Fruit fly (Drosophila melanogaster): Measurements from ENCODE around the gene kud.

kud gene

DNA sequence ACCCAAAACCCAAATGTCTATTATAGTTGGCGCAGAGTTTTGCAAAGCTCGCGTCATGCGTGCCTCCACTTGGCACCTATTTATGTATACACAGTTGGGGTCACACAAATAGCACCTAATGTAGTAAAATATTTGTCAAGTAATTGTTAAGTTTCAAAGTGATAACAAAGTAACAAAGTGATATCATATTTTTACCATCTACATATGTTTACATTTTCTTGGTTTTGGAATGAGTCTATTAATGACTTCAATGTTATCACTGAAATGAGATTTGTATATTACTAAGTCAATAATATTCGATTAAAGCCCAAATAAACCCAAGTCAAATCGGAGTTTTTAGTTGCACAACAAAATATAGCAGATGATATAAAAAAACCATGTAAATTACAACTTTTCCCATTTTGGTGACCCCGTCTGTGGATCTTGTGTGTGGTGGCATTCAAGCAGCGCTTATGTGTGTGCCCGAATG is 27.7 kb upstream of the kud start (continued):
- TF ChIP-seq OdsH (GFP tag; optimal IDR thresholded peaks at IDR 0.05) (peak; percentile 79), CG6792 (GFP tag; optimal IDR thresholded peaks at IDR 0.05) (peak; percentile 70), CG34406 (GFP tag; optimal IDR thresholded peaks at IDR 0.05) (peak; percentile 65), dac (GFP tag; optimal IDR thresholded peaks at IDR 0.05) (peak; percentile 73), CG6276 (GFP tag; optimal IDR thresholded peaks at IDR 0.05) (peak; percentile 95), CG10631 (GFP tag; optimal IDR thresholded peaks at IDR 0.05) (peak; percentile 74), CG11902 (GFP tag; optimal IDR thresholded peaks at IDR 0.05) (peak; percentile 54), CG3032 (tag; optimal IDR thresholded peaks at IDR 0.05) (peak; percentile 56), Sox14 (GFP tag; optimal IDR thresholded peaks at IDR 0.05) (peak; percentile 70)

dm6 chr3L:16871630-16872029 is 26.8 kb upstream of the kud start:
- TF ChIP-seq eg (GFP tag; IDR thresholded peaks at IDR 0.05) (0 out of 3 replicates have a peak, but pooled peaks have one; percentile 7), fkh (GFP tag; optimal IDR thresholded peaks at IDR 0.05) (peak; percentile 54), CG8632 (GFP tag; optimal IDR thresholded peaks at IDR 0.05) (no peak), dsx (GFP tag; optimal IDR thresholded peaks at IDR 0.05; ENCODE audit: poor library complexity, severe bottlenecking) (no peak), CG1621 (tag; optimal IDR thresholded peaks at IDR 0.05) (no peak), Eip78C (GFP tag) (peak; percentile 13)

DNA sequence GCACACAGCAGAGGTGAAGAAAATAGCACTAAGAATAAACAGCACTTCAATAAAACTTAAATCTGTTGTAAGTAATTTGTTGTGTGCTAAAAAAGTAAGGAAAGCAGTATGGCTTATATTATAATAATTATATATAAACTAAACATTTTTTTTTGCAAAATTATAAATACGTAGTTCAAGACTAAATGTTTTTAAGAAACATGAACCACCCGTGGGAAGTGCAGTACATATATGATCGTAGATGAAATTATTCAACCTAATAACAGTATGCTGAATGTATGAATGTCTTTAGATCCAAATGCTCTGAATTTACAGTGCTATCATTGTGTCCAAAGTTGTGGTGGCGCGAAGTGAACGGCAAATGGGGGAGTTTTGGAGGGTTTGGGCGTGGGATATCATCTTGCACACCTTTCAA is 25.9 kb upstream of the kud start:
- TF ChIP-seq salr (GFP tag; optimal IDR thresholded peaks at IDR 0.05) (peak in 1 of 2 experiments; percentile 12), CG32006 (GFP tag; optimal IDR thresholded peaks at IDR 0.05) (peak; percentile 20), CG6276 (GFP tag; optimal IDR thresholded peaks at IDR 0.05) (peak; percentile 5), ss (GFP tag; optimal IDR thresholded peaks at IDR 0.05) (no peak)

- no peak for TF ChIP-seq CG16779 (tag; optimal IDR thresholded peaks at IDR 0.05)
- TF ChIP-seq Eip93F (GFP tag; optimal IDR thresholded peaks at IDR 0.05), result no peak
- TF ChIP-seq Ets96B (tag; optimal IDR thresholded peaks at IDR 0.05), result no peak
- no peak for TF ChIP-seq Sox102F (GFP tag; optimal IDR thresholded peaks at IDR 0.05)
- no peak for TF ChIP-seq Gug (GFP tag; IDR thresholded peaks at IDR 0.05)
- no peak for TF ChIP-seq fd85E (GFP tag; optimal IDR thresholded peaks at IDR 0.05)
- no peak for TF ChIP-seq dac (GFP tag; optimal IDR thresholded peaks at IDR 0.05)
- no peak for TF ChIP-seq CG3032 (tag; optimal IDR thresholded peaks at IDR 0.05)
- peak; percentile 77 for TF ChIP-seq vri (GFP tag; optimal IDR thresholded peaks at IDR 0.05)
These were observed 22.4 kb upstream of the kud start for dm6 chr3L:16867190-16867589.

DNA sequence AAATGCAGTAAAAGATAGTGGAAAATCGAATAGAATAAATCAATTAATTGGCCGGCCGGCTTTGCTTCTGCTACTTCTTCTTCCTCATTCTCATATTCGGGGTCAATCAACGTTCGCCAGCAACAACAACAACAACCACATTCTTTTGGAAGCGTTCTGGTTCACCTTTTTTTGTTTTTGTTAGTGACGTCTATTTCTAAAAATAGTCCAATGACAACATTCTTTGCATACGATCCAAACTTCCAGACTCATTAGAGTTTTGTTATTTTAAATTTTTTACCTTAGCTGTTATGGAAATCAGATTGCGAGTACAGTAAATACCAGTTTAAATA is 21.0 kb upstream of the kud start:
- no peak for TF ChIP-seq dac (GFP tag; optimal IDR thresholded peaks at IDR 0.05)
- no peak for TF ChIP-seq Eip75B (GFP tag; optimal IDR thresholded peaks at IDR 0.05)
- no peak for TF ChIP-seq CG11762 (GFP tag; optimal IDR thresholded peaks at IDR 0.05; ENCODE audit: insufficient read depth)

DNA sequence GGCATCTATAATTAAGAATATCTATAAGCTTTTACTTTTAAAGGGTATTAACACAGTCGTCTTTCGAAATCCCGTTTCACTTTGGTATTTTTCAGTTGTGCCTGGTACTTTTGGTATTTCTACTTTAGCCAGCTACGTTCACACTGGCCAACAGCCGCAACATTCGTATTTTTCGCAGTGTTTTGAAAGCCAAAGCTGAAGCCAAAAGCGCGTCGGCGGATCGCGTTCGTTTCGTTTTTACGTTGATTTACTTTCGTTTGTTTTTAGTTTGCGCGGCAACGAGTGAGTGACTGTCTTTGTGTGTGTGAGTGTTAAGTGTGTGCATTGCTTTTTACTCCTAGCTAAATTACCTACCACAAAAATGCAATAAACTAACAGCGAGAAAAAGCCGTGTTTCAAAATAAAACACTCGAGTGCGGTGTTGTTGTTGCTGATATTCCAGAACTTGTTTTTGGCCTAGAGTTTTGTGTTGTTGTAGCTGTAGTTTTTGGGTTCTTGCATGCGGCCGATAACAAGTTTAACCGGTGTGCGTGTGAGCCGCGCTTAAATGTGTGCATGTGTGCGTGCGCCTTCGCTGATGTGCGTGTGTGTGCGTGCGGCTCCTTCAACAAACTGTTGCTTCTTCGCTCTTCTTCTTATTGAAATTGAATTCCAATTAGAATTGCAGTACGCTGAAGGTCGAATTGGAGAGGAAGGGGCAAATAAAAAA is 20.5 kb upstream of the kud start, which contains the start of gene Lmpt:
Gene Lmpt (plus strand): TSS at position 173 of the 709 bp plus-strand sequence.
- TF ChIP-seq esn (GFP tag; optimal IDR thresholded peaks at IDR 0.05) (peak; percentile 30), dsx (GFP tag; optimal IDR thresholded peaks at IDR 0.05; ENCODE audit: poor library complexity, severe bottlenecking) (peak; percentile 37), CG15336 (GFP tag; IDR thresholded peaks at IDR 0.05) (0 out of 2 replicates have a peak, but pooled peaks have one; percentile 33), CG16779 (tag; optimal IDR thresholded peaks at IDR 0.05) (no peak), eg (GFP tag; IDR thresholded peaks at IDR 0.05) (0 out of 3 replicates have a peak, but pooled peaks have one; percentile 9), svp (GFP tag) (no peak), cyc (GFP tag; optimal IDR thresholded peaks at IDR 0.05) (no peak), CG10631 (GFP tag; optimal IDR thresholded peaks at IDR 0.05) (no peak), Lpt (GFP tag; optimal IDR thresholded peaks at IDR 0.05) (peak; percentile 5), CG4318 (GFP tag; optimal IDR thresholded peaks at IDR 0.05) (no peak), CG8319 (GFP tag; optimal IDR thresholded peaks at IDR 0.05) (no peak), CG6854 (GFP tag; optimal IDR thresholded peaks at IDR 0.05) (no peak), CG3919 (GFP tag; optimal IDR thresholded peaks at IDR 0.05) (no peak), Blimp-1 (GFP tag; optimal IDR thresholded peaks at IDR 0.05) (peak; percentile 12), topi (GFP tag; optimal IDR thresholded peaks at IDR 0.05) (no peak), Eip93F (GFP tag; optimal IDR thresholded peaks at IDR 0.05) (no peak), vri (GFP tag; optimal IDR thresholded peaks at IDR 0.05) (no peak), CG6808 (GFP tag; optimal IDR thresholded peaks at IDR 0.05) (no peak), Gug (GFP tag; IDR thresholded peaks at IDR 0.05) (no peak), fd85E (GFP tag; optimal IDR thresholded peaks at IDR 0.05) (no peak), CG6163 (GFP tag; IDR thresholded peaks at IDR 0.05) (peak; percentile 19; the same call in 1 of the 3 replicates), dac (GFP tag; optimal IDR thresholded peaks at IDR 0.05) (no peak)
